Fruit fly (Drosophila melanogaster): ENCODE data around the gene JMJD6.

Gene JMJD6

dm6 chr3R:22362218-22362907, at the start of gene JMJD6, which contains the start of the genes CG7071 and Muted:
Gene JMJD6, minus strand, starts transcription at chr3R:22362371.
Gene CG7071, plus strand, starts transcription at chr3R:22362620.
Gene Muted, plus strand, starts transcription at chr3R:22362620.
- TF ChIP-seq foxo (GFP tag; optimal IDR thresholded peaks at IDR 0.05) (peak in 1 of 2 experiments; percentile 96), sage (GFP tag; optimal IDR thresholded peaks at IDR 0.05) (peak; percentile 71), dsf (GFP tag; optimal IDR thresholded peaks at IDR 0.05; ENCODE audit: borderline replicate concordance) (peak; percentile 92), Hr83 (GFP tag; optimal IDR thresholded peaks at IDR 0.05; ENCODE audit: poor library complexity, severe bottlenecking) (peak; percentile 68), Dif (GFP tag; optimal IDR thresholded peaks at IDR 0.05; ENCODE audit: partially characterized antibody) (no peak), sv (GFP tag; optimal IDR thresholded peaks at IDR 0.05) (peak; percentile 91), psq (GFP tag; optimal IDR thresholded peaks at IDR 0.05) (peak; percentile 84), N (GFP tag; optimal IDR thresholded peaks at IDR 0.05) (no peak), woc (GFP tag; optimal IDR thresholded peaks at IDR 0.05) (peak; percentile 75), dmrt93B (GFP tag; optimal IDR thresholded peaks at IDR 0.05) (peak; percentile 77), Hnf4 (GFP tag; optimal IDR thresholded peaks at IDR 0.05) (peak; percentile 95), Mio (GFP tag; optimal IDR thresholded peaks at IDR 0.05) (peak; percentile 18), CG9705 (GFP tag; optimal IDR thresholded peaks at IDR 0.05) (peak; percentile 91), rgr (GFP tag; optimal IDR thresholded peaks at IDR 0.05) (peak; percentile 92), brk (GFP tag; optimal IDR thresholded peaks at IDR 0.05) (peak; percentile 94), GATAd (GFP tag; optimal IDR thresholded peaks at IDR 0.05) (no peak), jim (GFP tag; optimal IDR thresholded peaks at IDR 0.05) (no peak), CG32264 (GFP tag; optimal IDR thresholded peaks at IDR 0.05) (peak; percentile 64), h (GFP tag; optimal IDR thresholded peaks at IDR 0.05) (peak; percentile 94), Abd-B (GFP tag; optimal IDR thresholded peaks at IDR 0.05) (no peak), fru (GFP tag; optimal IDR thresholded peaks at IDR 0.05) (peak; percentile 91), Hr78 (GFP tag; optimal IDR thresholded peaks at IDR 0.05) (no peak), Jra (GFP tag; optimal IDR thresholded peaks at IDR 0.05) (peak; percentile 91), Rel (GFP tag; optimal IDR thresholded peaks at IDR 0.05) (no peak), Rel (tag; optimal IDR thresholded peaks at IDR 0.05) (peak; percentile 58), Myc (optimal IDR thresholded peaks at IDR 0.05) (peak; percentile 55), br (GFP tag; optimal IDR thresholded peaks at IDR 0.05) (peak; percentile 94), dl (GFP tag; optimal IDR thresholded peaks at IDR 0.05; ENCODE audit: insufficient read depth in 1 of 2, partially characterized antibody in 2 of 2) (no peak), usp (GFP tag; optimal IDR thresholded peaks at IDR 0.05) (no peak), Vsx2 (GFP tag; optimal IDR thresholded peaks at IDR 0.05; ENCODE audit: partially characterized antibody) (no peak), OdsH (GFP tag; optimal IDR thresholded peaks at IDR 0.05) (peak; percentile 91), lola (GFP tag; optimal IDR thresholded peaks at IDR 0.05) (no peak), HLH106 (tag; optimal IDR thresholded peaks at IDR 0.05) (peak; percentile 87), Dfd (GFP tag; optimal IDR thresholded peaks at IDR 0.05) (no peak), Sp1 (GFP tag; optimal IDR thresholded peaks at IDR 0.05) (peak; percentile 89), pan (optimal IDR thresholded peaks at IDR 0.05) (no peak), tai (GFP tag; optimal IDR thresholded peaks at IDR 0.05) (no peak), ey (GFP tag; optimal IDR thresholded peaks at IDR 0.05) (peak; percentile 92), CrebA (GFP tag; optimal IDR thresholded peaks at IDR 0.05; ENCODE audit: borderline replicate concordance) (no peak)

- TF ChIP-seq psq (GFP tag; optimal IDR thresholded peaks at IDR 0.05) (peak; percentile 77), dsf (GFP tag; optimal IDR thresholded peaks at IDR 0.05; ENCODE audit: borderline replicate concordance) (peak; percentile 67), jim (GFP tag; optimal IDR thresholded peaks at IDR 0.05) (no peak), Jra (GFP tag; optimal IDR thresholded peaks at IDR 0.05) (peak; percentile 85), Abd-B (GFP tag; optimal IDR thresholded peaks at IDR 0.05) (no peak), fru (GFP tag; optimal IDR thresholded peaks at IDR 0.05) (peak; percentile 86), HLH106 (tag; optimal IDR thresholded peaks at IDR 0.05) (peak; percentile 74), CG32264 (GFP tag; optimal IDR thresholded peaks at IDR 0.05) (peak; percentile 3), CrebA (GFP tag; optimal IDR thresholded peaks at IDR 0.05; ENCODE audit: borderline replicate concordance) (no peak), Rel (GFP tag; optimal IDR thresholded peaks at IDR 0.05) (no peak), Rel (tag; optimal IDR thresholded peaks at IDR 0.05) (peak; percentile 48), Hr83 (GFP tag; optimal IDR thresholded peaks at IDR 0.05; ENCODE audit: poor library complexity, severe bottlenecking) (peak; percentile 59), Sp1 (GFP tag; optimal IDR thresholded peaks at IDR 0.05) (peak; percentile 75), pan (optimal IDR thresholded peaks at IDR 0.05) (no peak), CG9705 (GFP tag; optimal IDR thresholded peaks at IDR 0.05) (peak; percentile 59), woc (GFP tag; optimal IDR thresholded peaks at IDR 0.05) (peak; percentile 94), dmrt93B (GFP tag; optimal IDR thresholded peaks at IDR 0.05) (peak; percentile 80), sv (GFP tag; optimal IDR thresholded peaks at IDR 0.05) (peak; percentile 79), Hnf4 (GFP tag; optimal IDR thresholded peaks at IDR 0.05) (peak; percentile 86), foxo (GFP tag; optimal IDR thresholded peaks at IDR 0.05) (peak in 1 of 2 experiments; percentile 85), GATAd (GFP tag; optimal IDR thresholded peaks at IDR 0.05) (peak; percentile 41), ey (GFP tag; optimal IDR thresholded peaks at IDR 0.05) (peak; percentile 75), Vsx2 (GFP tag; optimal IDR thresholded peaks at IDR 0.05; ENCODE audit: partially characterized antibody) (no peak), Myc (optimal IDR thresholded peaks at IDR 0.05) (peak; percentile 99), rgr (GFP tag; optimal IDR thresholded peaks at IDR 0.05) (peak; percentile 80), Hr78 (GFP tag; optimal IDR thresholded peaks at IDR 0.05) (no peak), Mio (GFP tag; optimal IDR thresholded peaks at IDR 0.05) (peak; percentile 38), sage (GFP tag; optimal IDR thresholded peaks at IDR 0.05) (peak; percentile 44), h (GFP tag; optimal IDR thresholded peaks at IDR 0.05) (peak; percentile 86), N (GFP tag; optimal IDR thresholded peaks at IDR 0.05) (no peak), tai (GFP tag; optimal IDR thresholded peaks at IDR 0.05) (no peak), dl (GFP tag; optimal IDR thresholded peaks at IDR 0.05; ENCODE audit: insufficient read depth in 1 of 2, partially characterized antibody in 2 of 2) (no peak), brk (GFP tag; optimal IDR thresholded peaks at IDR 0.05) (no peak), br (GFP tag; optimal IDR thresholded peaks at IDR 0.05) (peak; percentile 77), OdsH (GFP tag; optimal IDR thresholded peaks at IDR 0.05) (peak; percentile 76)
Measured at dm6 chr3R:22410537-22411360, 48.6 kb upstream of the JMJD6 start, which contains the start of the genes CG13850 and lqfR. Gene CG13850, minus strand, starts transcription at chr3R:22410915. Gene lqfR, plus strand, starts transcription at chr3R:22411301.

Data from whole organism, wandering third instar larva.